Worm (Caenorhabditis elegans) whole organism, young adult: ENCODE data around the gene nspc-1.

Source experiments
- B0035.1 ChIP-seq: sonication (generic microtip); optimal IDR thresholded peaks from 2 replicates; lab custom pipeline; 2016; ENCODE audit warnings: missing genetic modification characterization, mild to moderate bottlenecking, missing compliant biosample characterization, missing genotype, missing genetic modification reagents
- B0336.3 ChIP-seq: fragments of 200-800 bp; sonication (Bioruptor generic); IDR thresholded peaks from 2 replicates; pipeline ENCODE4 v1.3.6; 2022; ENCODE audit warnings: missing genetic modification characterization, missing compliant biosample characterization
- C06A6.2 ChIP-seq: fragments of 200-800 bp; sonication (Bioruptor generic); conservative IDR thresholded peaks from 2 replicates; pipeline ENCODE4 v1.3.6; 2022; ENCODE audit warnings: missing genetic modification characterization, missing compliant biosample characterization
- F22D6.2 ChIP-seq: sonication (generic microtip); optimal IDR thresholded peaks from 2 replicates; lab custom pipeline; 2016; ENCODE audit warnings: mild to moderate bottlenecking, missing genetic modification characterization, missing compliant biosample characterization
- F37B4.10 ChIP-seq: fragments of 200-800 bp; sonication (Bioruptor generic); IDR thresholded peaks from 2 replicates; pipeline ENCODE4 v1.3.6; 2022; ENCODE audit warnings: missing genetic modification characterization, missing compliant biosample characterization
- F39B2.1 ChIP-seq: fragments of 200-800 bp; sonication (Bioruptor generic); IDR thresholded peaks from 2 replicates; pipeline ENCODE4 v1.3.6; 2022; ENCODE audit warnings: missing genetic modification reagents, missing genetic modification characterization, missing compliant biosample characterization
- K12H6.12 ChIP-seq: fragments of 200-800 bp; sonication (Bioruptor generic); optimal IDR thresholded peaks from 2 replicates; lab custom pipeline; 2018; ENCODE audit warnings: mild to moderate bottlenecking, missing genetic modification characterization, missing compliant biosample characterization
- Y53F4B.3 ChIP-seq: fragments of 200-800 bp; sonication (Bioruptor generic); IDR thresholded peaks from 2 replicates; pipeline ENCODE4 v1.3.6; 2022; ENCODE audit warnings: missing genetic modification reagents, missing genetic modification characterization, missing compliant biosample characterization
- Y79H2A.3 ChIP-seq: fragments of 200-800 bp; sonication (Bioruptor generic); conservative IDR thresholded peaks from 2 replicates; pipeline ENCODE4 v1.3.6; 2022; ENCODE audit warnings: missing genetic modification reagents, missing genetic modification characterization, missing compliant biosample characterization
- Y95B8A.8 ChIP-seq: fragments of 200-800 bp; sonication (Bioruptor generic); IDR thresholded peaks from 2 replicates; pipeline ENCODE4 v1.3.6; 2022; ENCODE audit warnings: missing genetic modification reagents, missing genetic modification characterization, missing compliant biosample characterization
- athp-1 ChIP-seq: sonication (generic microtip); optimal IDR thresholded peaks from 2 replicates; lab custom pipeline; 2017; ENCODE audit warnings: mild to moderate bottlenecking, missing genetic modification characterization, missing compliant biosample characterization
- attf-6 ChIP-seq: fragments of 200-800 bp; sonication (Bioruptor generic); IDR thresholded peaks from 2 replicates; pipeline ENCODE4 v1.3.6; 2022; ENCODE audit warnings: missing genetic modification reagents, missing genetic modification characterization, missing compliant biosample characterization
- bed-1 ChIP-seq: fragments of 200-800 bp; sonication (Bioruptor generic); IDR thresholded peaks from 2 replicates; pipeline ENCODE4 v1.3.6; 2022; ENCODE audit warnings: missing genetic modification reagents, missing genetic modification characterization, missing compliant biosample characterization
- bed-2 ChIP-seq: fragments of 200-800 bp; sonication (Bioruptor generic); IDR thresholded peaks from 2 replicates; pipeline ENCODE4 v1.3.6; 2022; ENCODE audit warnings: missing genetic modification reagents, missing genetic modification characterization, missing compliant biosample characterization
- ccch-3 ChIP-seq: fragments of 200-800 bp; sonication (Bioruptor generic); optimal IDR thresholded peaks from 2 replicates; lab custom pipeline; 2018; ENCODE audit warnings: mild to moderate bottlenecking, missing genetic modification characterization, missing compliant biosample characterization
- cebp-1 ChIP-seq, 2 experiments: fragments of 200-800 bp in 1 of 2; sonication (Bioruptor generic) in 1 of 2; sonication (generic microtip) in 1 of 2; IDR thresholded peaks in 1 of 2; optimal IDR thresholded peaks in 1 of 2; 2 replicates each; pipeline versions ENCODE4 v1.3.6 to Lab custom; 2017 to 2022; ENCODE audit warnings: missing compliant biosample characterization in 2 of 2, missing genetic modification characterization in 2 of 2, mild to moderate bottlenecking in 1 of 2, missing genetic modification reagents in 1 of 2, moderate library complexity in 1 of 2
- ceh-27 ChIP-seq: fragments of 200-800 bp; sonication (Bioruptor generic); optimal IDR thresholded peaks from 2 replicates; lab custom pipeline; 2018; ENCODE audit warnings: mild to moderate bottlenecking, missing genetic modification characterization, moderate library complexity, missing compliant biosample characterization
- die-1 ChIP-seq: sonication (generic microtip); optimal IDR thresholded peaks from 2 replicates; lab custom pipeline; 2016; ENCODE audit warnings: missing genotype, mild to moderate bottlenecking, missing genetic modification characterization, missing compliant biosample characterization
- dpl-1 ChIP-seq: fragments of 150-350 bp; optimal IDR thresholded peaks from 2 replicates; lab custom pipeline; 2014; ENCODE audit warnings: missing biosample characterization, missing genetic modification reagents, missing genetic modification characterization
- egrh-3 ChIP-seq: fragments of 200-800 bp; sonication (Bioruptor generic); IDR thresholded peaks from 2 replicates; pipeline ENCODE4 v1.3.6; 2022; ENCODE audit warnings: missing genetic modification reagents, missing genetic modification characterization, missing compliant biosample characterization
- ekl-4 ChIP-seq: fragments of 200-800 bp; sonication (Bioruptor generic); IDR thresholded peaks from 2 replicates; pipeline ENCODE4 v1.3.6; 2022; ENCODE audit warnings: missing genetic modification reagents, missing genetic modification characterization, missing compliant biosample characterization
- him-1 ChIP-seq: sonication (generic microtip); optimal IDR thresholded peaks from 2 replicates; lab custom pipeline; 2016; ENCODE audit warnings: missing genotype, missing genetic modification reagents, missing genetic modification characterization, missing compliant biosample characterization
- let-607 ChIP-seq, 2 experiments: fragments of 200-800 bp in 1 of 2; sonication (Bioruptor generic) in 1 of 2; sonication (generic microtip) in 1 of 2; optimal IDR thresholded peaks; 2 replicates each; lab custom pipeline; 2016 to 2018; ENCODE audit warnings: mild to moderate bottlenecking in 2 of 2, missing compliant biosample characterization in 2 of 2, missing genetic modification characterization in 2 of 2, moderate library complexity in 2 of 2, missing genotype in 1 of 2
- lin-40 ChIP-seq: sonication (generic microtip); optimal IDR thresholded peaks from 2 replicates; lab custom pipeline; 2016; ENCODE audit warnings: missing genetic modification characterization, mild to moderate bottlenecking, missing compliant biosample characterization, missing genotype, missing genetic modification reagents
- lin-54 ChIP-seq: fragments of 200-800 bp; sonication (Bioruptor generic); optimal IDR thresholded peaks from 2 replicates; lab custom pipeline; 2018; ENCODE audit warnings: mild to moderate bottlenecking, missing genetic modification characterization, missing compliant biosample characterization
- lir-1 ChIP-seq: fragments of 200-800 bp; sonication (Bioruptor generic); conservative IDR thresholded peaks from 2 replicates; pipeline ENCODE4 v1.3.6; 2022; ENCODE audit warnings: missing genetic modification reagents, missing genetic modification characterization, missing compliant biosample characterization
- madf-6 ChIP-seq: fragments of 200-800 bp; sonication (Bioruptor generic); IDR thresholded peaks from 2 replicates; pipeline ENCODE4 v1.3.6; 2022; ENCODE audit warnings: missing genetic modification reagents, missing genetic modification characterization, missing compliant biosample characterization
- mes-4 ChIP-seq: sonication (generic microtip); optimal IDR thresholded peaks from 2 replicates; lab custom pipeline; 2016; ENCODE audit warnings: missing genotype, missing genetic modification characterization, missing compliant biosample characterization
- mxl-1 ChIP-seq: sonication (generic microtip); optimal IDR thresholded peaks from 2 replicates; lab custom pipeline; 2016; ENCODE audit warnings: missing genetic modification characterization, missing compliant biosample characterization
- nfya-2 ChIP-seq: fragments of 200-800 bp; sonication (Bioruptor generic); IDR thresholded peaks from 2 replicates; pipeline ENCODE4 v1.3.6; 2022; ENCODE audit warnings: missing genetic modification reagents, missing genetic modification characterization, missing compliant biosample characterization
- nhr-120 ChIP-seq: fragments of 200-800 bp; sonication (Bioruptor generic); IDR thresholded peaks from 2 replicates; pipeline ENCODE4 v1.3.6; 2022; ENCODE audit warnings: missing genetic modification characterization, missing compliant biosample characterization
- nhr-80 ChIP-seq: sonication (generic microtip); optimal IDR thresholded peaks from 2 replicates; lab custom pipeline; 2016; ENCODE audit warnings: missing genetic modification characterization, missing compliant biosample characterization
- nhr-90 ChIP-seq: sonication (generic microtip); optimal IDR thresholded peaks from 2 replicates; lab custom pipeline; 2016; ENCODE audit warnings: missing genotype, mild to moderate bottlenecking, missing genetic modification characterization, missing compliant biosample characterization
- sea-2 ChIP-seq: fragments of 200-800 bp; sonication (Bioruptor generic); IDR thresholded peaks from 2 replicates; pipeline ENCODE4 v1.3.6; 2022; ENCODE audit warnings: missing genetic modification characterization, missing compliant biosample characterization
- snpc-3.4 ChIP-seq: sonication (generic microtip); optimal IDR thresholded peaks from 2 replicates; lab custom pipeline; 2017; ENCODE audit warnings: missing genetic modification characterization, mild to moderate bottlenecking, missing compliant biosample characterization, antibody characterized with exemption, moderate library complexity, missing genotype, missing genetic modification reagents
- tlf-1 ChIP-seq: fragments of 200-800 bp; sonication (Bioruptor generic); optimal IDR thresholded peaks from 2 replicates; lab custom pipeline; 2018; ENCODE audit warnings: mild to moderate bottlenecking, missing genetic modification characterization, missing compliant biosample characterization
- zfh-2 ChIP-seq: fragments of 200-800 bp; sonication (Bioruptor generic); conservative IDR thresholded peaks from 2 replicates; pipeline ENCODE4 v1.3.6; 2022; ENCODE audit warnings: missing genetic modification reagents, missing genetic modification characterization, missing compliant biosample characterization
- zim-3 ChIP-seq: sonication (generic microtip); optimal IDR thresholded peaks from 2 replicates; lab custom pipeline; 2017; ENCODE audit warnings: mild to moderate bottlenecking, missing genetic modification characterization, moderate library complexity, missing compliant biosample characterization
- ztf-22 ChIP-seq: fragments of 200-800 bp; sonication (Bioruptor generic); optimal IDR thresholded peaks from 2 replicates; lab custom pipeline; 2018; ENCODE audit warnings: mild to moderate bottlenecking, missing genetic modification characterization, moderate library complexity, missing compliant biosample characterization
- ztf-3 ChIP-seq: fragments of 200-800 bp; sonication (Bioruptor generic); optimal IDR thresholded peaks from 2 replicates; lab custom pipeline; 2018; ENCODE audit warnings: mild to moderate bottlenecking, missing genetic modification characterization, missing compliant biosample characterization

The nspc-1 gene

ce11 chrX:8500922-8501321 lies 34.0 kb downstream of the nspc-1 start, which contains the start of gene grd-4 (continued):
- no peak for TF ChIP-seq ztf-3
- TF ChIP-seq K12H6.12: no peak
- TF ChIP-seq egrh-3 (GFP tag; lab: Robert Waterston, UW): no peak
- no peak for TF ChIP-seq lin-40 (tag; lab: Kevin White, UChicago)
- no peak for TF ChIP-seq F37B4.10 (GFP tag; lab: Robert Waterston, UW)

- no peak for TF ChIP-seq athp-1 (tag; lab: Kevin White, UChicago)
- no peak for TF ChIP-seq F39B2.1 (GFP tag; lab: Robert Waterston, UW)
- no peak for TF ChIP-seq C06A6.2 (GFP tag; lab: Robert Waterston, UW)
- TF ChIP-seq lir-1 (GFP tag; lab: Robert Waterston, UW): no peak
- TF ChIP-seq K12H6.12: no peak
- TF ChIP-seq attf-6: no peak
- no peak for TF ChIP-seq F22D6.2 (tag; lab: Kevin White, UChicago)
- no peak for TF ChIP-seq mes-4 (tag; lab: Kevin White, UChicago)
- TF ChIP-seq tlf-1 (GFP tag; lab: Kevin White, UChicago): no peak
- TF ChIP-seq mxl-1 (tag; lab: Kevin White, UChicago): no peak
- no peak for TF ChIP-seq B0336.3
These were observed 35.2 kb downstream of the nspc-1 start, which contains the start of gene grd-14 for ce11 chrX:8499721-8500120. grd-14 (plus strand) TSS chrX:8500021.

DNA sequence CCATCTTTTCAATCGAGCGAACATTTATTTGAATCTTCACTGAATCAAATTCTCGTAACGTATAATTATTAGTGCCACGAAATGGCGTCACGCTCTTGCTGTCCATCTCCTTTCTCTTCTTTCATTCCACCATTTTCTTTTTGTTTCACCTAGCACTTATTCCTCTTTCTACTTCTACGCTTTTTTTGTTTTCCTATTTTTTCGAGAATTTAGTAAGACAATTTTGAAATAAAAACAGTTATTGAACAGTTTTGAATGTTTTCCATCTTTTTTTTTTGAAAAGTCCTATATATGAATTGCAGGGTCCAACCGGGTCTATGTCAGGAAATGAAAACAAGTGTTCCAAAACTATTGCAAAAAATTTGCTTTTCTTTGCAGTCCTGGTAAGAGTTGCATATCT lies 39.9 kb downstream of the nspc-1 start, which contains the start of gene T01B10.5:
TSS of gene T01B10.5 (plus strand) at position 301 of the 400 bp plus-strand sequence.
- no peak for TF ChIP-seq dpl-1
- TF ChIP-seq snpc-3.4 (tag; lab: Kevin White, UChicago): no peak
- no peak for TF ChIP-seq die-1 (tag; lab: Kevin White, UChicago)
- TF ChIP-seq let-607 (tag; optimal IDR thresholded peaks at IDR 0.05; lab: Kevin White, UChicago): no peak
- TF ChIP-seq ccch-3: no peak
- TF ChIP-seq lin-54: no peak
- no peak for TF ChIP-seq cebp-1 (GFP tag; IDR thresholded peaks at IDR 0.05; lab: Robert Waterston, UW)
- no peak for TF ChIP-seq cebp-1 (tag; optimal IDR thresholded peaks at IDR 0.05; lab: Kevin White, UChicago)

- TF ChIP-seq nhr-120 (GFP tag; lab: Robert Waterston, UW): no peak
- TF ChIP-seq nhr-80 (tag; lab: Kevin White, UChicago): peak; percentile 43
- no peak for TF ChIP-seq B0035.1 (tag; lab: Kevin White, UChicago)
- TF ChIP-seq Y95B8A.8 (GFP tag; lab: Robert Waterston, UW): 0 out of 2 replicates have a peak, but pooled peaks have one; percentile 16
- no peak for TF ChIP-seq tlf-1 (GFP tag; lab: Kevin White, UChicago)
- TF ChIP-seq bed-1: no peak
- no peak for TF ChIP-seq egrh-3 (GFP tag; lab: Robert Waterston, UW)
- TF ChIP-seq, all 124 proteins: peak for 2
These were observed 42.2 kb downstream of the nspc-1 start for ce11 chrX:8492750-8493149.

DNA sequence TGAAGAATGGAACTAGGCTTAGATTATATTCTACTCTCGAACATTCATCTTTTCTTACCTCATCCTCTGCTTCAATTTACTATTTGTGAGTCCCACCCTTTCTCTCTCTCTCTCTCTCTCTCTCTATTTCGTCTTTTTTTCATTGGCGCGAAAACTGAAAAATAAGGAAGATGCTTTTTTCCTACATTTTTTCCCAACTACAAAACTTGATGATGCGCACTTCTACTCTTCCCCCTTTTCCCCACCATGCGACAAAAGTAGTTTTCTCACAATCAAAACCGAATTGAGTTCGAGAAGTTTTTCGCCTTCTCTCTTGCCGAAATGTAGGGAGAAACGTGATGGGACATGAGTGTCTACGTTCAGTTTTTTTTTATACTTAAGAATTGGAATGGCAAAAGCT lies 45.0 kb downstream of the nspc-1 start:
- TF ChIP-seq ceh-27 (GFP tag; lab: Kevin White, UChicago) (peak; percentile 14), madf-6 (GFP tag; lab: Robert Waterston, UW) (no peak)
- TF ChIP-seq, all 124 proteins: peak for 1

- no peak for TF ChIP-seq madf-6 (GFP tag; lab: Robert Waterston, UW)
- no peak for TF ChIP-seq nhr-90 (tag; lab: Kevin White, UChicago)
- no peak for TF ChIP-seq bed-2 (GFP tag; lab: Robert Waterston, UW)
- no peak for TF ChIP-seq F22D6.2 (tag; lab: Kevin White, UChicago)
- no peak for TF ChIP-seq egrh-3 (GFP tag; lab: Robert Waterston, UW)
- TF ChIP-seq ekl-4 (GFP tag; lab: Robert Waterston, UW): no peak
- no peak for TF ChIP-seq nfya-2 (GFP tag; lab: Robert Waterston, UW)
- no peak for TF ChIP-seq sea-2 (GFP tag; lab: Robert Waterston, UW)
- TF ChIP-seq ztf-22 (GFP tag; lab: Kevin White, UChicago): no peak
- TF ChIP-seq cebp-1 (GFP tag; IDR thresholded peaks at IDR 0.05; lab: Robert Waterston, UW): no peak
- TF ChIP-seq cebp-1 (tag; optimal IDR thresholded peaks at IDR 0.05; lab: Kevin White, UChicago): no peak
- TF ChIP-seq Y53F4B.3 (GFP tag; lab: Robert Waterston, UW): no peak
- no peak for TF ChIP-seq zim-3 (tag; lab: Kevin White, UChicago)
- no peak for TF ChIP-seq him-1 (tag; lab: Kevin White, UChicago)
- TF ChIP-seq Y95B8A.8 (GFP tag; lab: Robert Waterston, UW): no peak
- TF ChIP-seq zfh-2: no peak
- TF ChIP-seq athp-1 (tag; lab: Kevin White, UChicago): no peak
- TF ChIP-seq Y79H2A.3 (GFP tag; lab: Robert Waterston, UW): no peak
These were observed 45.5 kb downstream of the nspc-1 start for ce11 chrX:8489415-8489814.
